Worm (Caenorhabditis elegans) whole organism, L3 larva: ENCODE results near the gene H14A12.3.

Source experiments
- R02D3.7 ChIP-seq: fragments of 150-350 bp; optimal IDR thresholded peaks from 2 replicates; lab custom pipeline; 2014; ENCODE audit warnings: missing biosample characterization, missing genetic modification characterization
- ZK546.5 ChIP-seq: sonication (generic microtip); optimal IDR thresholded peaks from 2 replicates; lab custom pipeline; 2017; ENCODE audit warnings: missing biosample characterization, missing genetic modification characterization
- aly-2 ChIP-seq: fragments of 150-350 bp; optimal IDR thresholded peaks from 2 replicates; lab custom pipeline; 2014; ENCODE audit warnings: missing biosample characterization, missing genetic modification characterization
- ama-1 ChIP-seq: fragments of 150-350 bp; optimal IDR thresholded peaks from 2 replicates; lab custom pipeline; 2018
- ceh-28 ChIP-seq: fragments of 150-350 bp; optimal IDR thresholded peaks from 2 replicates; lab custom pipeline; 2014; ENCODE audit warnings: missing biosample characterization, missing genetic modification reagents, missing genetic modification characterization
- ceh-82 ChIP-seq: fragments of 150-350 bp; optimal IDR thresholded peaks from 2 replicates; lab custom pipeline; 2014; ENCODE audit warnings: missing biosample characterization, missing genetic modification characterization
- ceh-9 ChIP-seq: sonication (generic microtip); optimal IDR thresholded peaks from 2 replicates; lab custom pipeline; 2018; ENCODE audit warnings: missing biosample characterization, missing genetic modification characterization
- daf-12 ChIP-seq: fragments of 150-350 bp; optimal IDR thresholded peaks from 2 replicates; lab custom pipeline; 2014; ENCODE audit warnings: missing biosample characterization, missing genetic modification reagents, missing genetic modification characterization
- egl-27 ChIP-seq: sonication (generic microtip); optimal IDR thresholded peaks from 4 replicates; lab custom pipeline; 2017; ENCODE audit warnings: missing biosample characterization, missing genetic modification reagents, missing genetic modification characterization
- egl-5 ChIP-seq: fragments of 150-350 bp; optimal IDR thresholded peaks from 2 replicates; lab custom pipeline; 2017; ENCODE audit warnings: missing biosample characterization, missing genetic modification reagents, missing genetic modification characterization, inconsistent platforms
- elt-1 ChIP-seq: fragments of 150-350 bp; optimal IDR thresholded peaks from 2 replicates; lab custom pipeline; 2014; ENCODE audit warnings: missing biosample characterization, missing genetic modification characterization
- elt-3 ChIP-seq, 3 experiments: fragments of 150-350 bp in 1 of 3; sonication (generic microtip) in 2 of 3; optimal IDR thresholded peaks; 2 replicates in 2 of 3; 4 replicates in 1 of 3; lab custom pipeline; 2014 to 2017; ENCODE audit warnings: missing biosample characterization in 3 of 3, missing genetic modification characterization in 3 of 3
- eor-1 ChIP-seq, 2 experiments: fragments of 150-350 bp; optimal IDR thresholded peaks; 2 replicates each; lab custom pipeline; 2014 to 2018; ENCODE audit warnings: missing biosample characterization in 2 of 2, missing genetic modification characterization in 2 of 2
- fkh-10 ChIP-seq: sonication (generic microtip); optimal IDR thresholded peaks from 2 replicates; lab custom pipeline; 2017; ENCODE audit warnings: missing biosample characterization, missing genetic modification reagents, missing genetic modification characterization
- fos-1 ChIP-seq: fragments of 150-350 bp; optimal IDR thresholded peaks from 2 replicates; lab custom pipeline; 2014; ENCODE audit warnings: missing biosample characterization, missing genetic modification characterization
- hmg-11 ChIP-seq: sonication (generic microtip); optimal IDR thresholded peaks from 2 replicates; lab custom pipeline; 2016; ENCODE audit warnings: missing genetic modification characterization, missing compliant biosample characterization
- jun-1 ChIP-seq: fragments of 150-350 bp; optimal IDR thresholded peaks from 2 replicates; lab custom pipeline; 2014; ENCODE audit warnings: missing biosample characterization, missing genetic modification reagents, missing genetic modification characterization
- lin-15B ChIP-seq: fragments of 150-350 bp; optimal IDR thresholded peaks from 2 replicates; lab custom pipeline; 2014; ENCODE audit warnings: missing biosample characterization, missing genetic modification characterization
- lin-39 ChIP-seq: fragments of 150-350 bp; optimal IDR thresholded peaks from 2 replicates; lab custom pipeline; 2018; ENCODE audit warnings: missing biosample characterization, missing genetic modification reagents, missing genetic modification characterization
- lsy-12 ChIP-seq: sonication (generic microtip); optimal IDR thresholded peaks from 2 replicates; lab custom pipeline; 2016; ENCODE audit warnings: mild to moderate bottlenecking, missing genetic modification characterization, missing compliant biosample characterization
- mdl-1 ChIP-seq: fragments of 150-350 bp; optimal IDR thresholded peaks from 2 replicates; lab custom pipeline; 2014; ENCODE audit warnings: missing biosample characterization, missing genetic modification characterization
- nfya-1 ChIP-seq: sonication (generic microtip); optimal IDR thresholded peaks from 2 replicates; lab custom pipeline; 2017; ENCODE audit warnings: missing genetic modification characterization, mild to moderate bottlenecking, missing compliant biosample characterization, antibody characterized with exemption, moderate library complexity; ENCODE audit not compliant: insufficient read depth
- nhr-11 ChIP-seq: fragments of 150-350 bp; optimal IDR thresholded peaks from 2 replicates; lab custom pipeline; 2014; ENCODE audit warnings: missing biosample characterization, missing genetic modification characterization
- nhr-12 ChIP-seq: fragments of 150-350 bp; optimal IDR thresholded peaks from 2 replicates; lab custom pipeline; 2014; ENCODE audit warnings: missing biosample characterization, missing genetic modification characterization
- nhr-23 ChIP-seq: fragments of 150-350 bp; optimal IDR thresholded peaks from 2 replicates; lab custom pipeline; 2014; ENCODE audit warnings: missing biosample characterization, missing genetic modification reagents, missing genetic modification characterization
- nhr-25 ChIP-seq: sonication (generic microtip); optimal IDR thresholded peaks from 2 replicates; lab custom pipeline; 2017; ENCODE audit warnings: missing biosample characterization, missing genetic modification characterization
- nhr-28 ChIP-seq: fragments of 150-350 bp; optimal IDR thresholded peaks from 2 replicates; lab custom pipeline; 2014; ENCODE audit warnings: missing biosample characterization, missing genetic modification characterization
- nhr-43 ChIP-seq: sonication (generic microtip); optimal IDR thresholded peaks from 2 replicates; lab custom pipeline; 2016; ENCODE audit warnings: mild to moderate bottlenecking, missing genetic modification characterization, missing compliant biosample characterization; ENCODE audit not compliant: poor library complexity, severe bottlenecking
- nhr-76 ChIP-seq: fragments of 150-350 bp; sonication (generic microtip); optimal IDR thresholded peaks from 5 replicates; lab custom pipeline; 2014; ENCODE audit warnings: missing biosample characterization, missing genetic modification characterization
- nhr-77 ChIP-seq: fragments of 150-350 bp; optimal IDR thresholded peaks from 2 replicates; lab custom pipeline; 2014; ENCODE audit warnings: missing biosample characterization, missing genetic modification characterization
- pha-4 ChIP-seq: fragments of 150-350 bp; optimal IDR thresholded peaks from 2 replicates; lab custom pipeline; 2014; ENCODE audit warnings: missing biosample characterization, missing genetic modification reagents, missing genetic modification characterization
- pqm-1 ChIP-seq: fragments of 150-350 bp; optimal IDR thresholded peaks from 2 replicates; lab custom pipeline; 2017; ENCODE audit warnings: missing biosample characterization, missing genetic modification characterization, inconsistent platforms
- sea-2 ChIP-seq: fragments of 150-350 bp; sonication (generic microtip); optimal IDR thresholded peaks from 4 replicates; lab custom pipeline; 2014; ENCODE audit warnings: missing biosample characterization, missing genetic modification reagents, missing genetic modification characterization
- skn-1 ChIP-seq: fragments of 150-350 bp; optimal IDR thresholded peaks from 2 replicates; lab custom pipeline; 2014; ENCODE audit warnings: missing biosample characterization, missing genetic modification characterization
- tbx-2 ChIP-seq: sonication (generic microtip); optimal IDR thresholded peaks from 2 replicates; lab custom pipeline; 2016; ENCODE audit warnings: mild to moderate bottlenecking, missing genetic modification characterization, missing compliant biosample characterization
- unc-39 ChIP-seq: sonication (generic microtip); optimal IDR thresholded peaks from 4 replicates; lab custom pipeline; 2017; ENCODE audit warnings: missing biosample characterization, missing genetic modification characterization
- unc-62 ChIP-seq: fragments of 150-350 bp; sonication (generic microtip); optimal IDR thresholded peaks from 4 replicates; lab custom pipeline; 2014; ENCODE audit warnings: missing biosample characterization, missing genetic modification reagents, missing genetic modification characterization
- ztf-11 ChIP-seq: fragments of 150-350 bp; optimal IDR thresholded peaks from 2 replicates; lab custom pipeline; 2014; ENCODE audit warnings: missing biosample characterization, missing genetic modification characterization
- ztf-4 ChIP-seq: fragments of 150-350 bp; optimal IDR thresholded peaks from 2 replicates; lab custom pipeline; 2014; ENCODE audit warnings: missing biosample characterization, missing genetic modification characterization

H14A12.3 gene

ce11 chrIII:7491931-7492330, 28.3 kb downstream of the H14A12.3 start:
- no peak for TF ChIP-seq nhr-76
- no peak for TF ChIP-seq R02D3.7 (tag; lab: Kevin White, UChicago)
- peak; percentile 66 for TF ChIP-seq nhr-43 (tag; lab: Kevin White, UChicago)
- no peak for TF ChIP-seq eor-1 (tag; optimal IDR thresholded peaks at IDR 0.05; lab: Kevin White, UChicago)
- no peak for TF ChIP-seq nhr-28
- peak; percentile 9 for TF ChIP-seq nfya-1 (tag; lab: Kevin White, UChicago)
- TF ChIP-seq lin-39 (tag; lab: Kevin White, UChicago) = no peak
- TF ChIP-seq daf-12 (tag; lab: Kevin White, UChicago) = no peak
- no peak for TF ChIP-seq mdl-1
- no peak for TF ChIP-seq elt-3 (tag; optimal IDR thresholded peaks at IDR 0.05; lab: Kevin White, UChicago)
- no peak for TF ChIP-seq jun-1 (tag; lab: Kevin White, UChicago)
- no peak for TF ChIP-seq lin-15B (tag; lab: Kevin White, UChicago)
- no peak for TF ChIP-seq nhr-12 (tag; lab: Kevin White, UChicago)
- no peak for TF ChIP-seq unc-62 (GFP tag; lab: Kevin White, UChicago)
- no peak for TF ChIP-seq lsy-12 (tag; lab: Kevin White, UChicago)
- no peak for TF ChIP-seq ceh-82 (tag; lab: Kevin White, UChicago)
- no peak for TF ChIP-seq nhr-23 (tag; lab: Kevin White, UChicago)
- TF ChIP-seq nhr-25 (tag; lab: Kevin White, UChicago) = peak; percentile 74
- TF ChIP-seq ztf-11 = no peak
- TF ChIP-seq egl-27 (tag; lab: Kevin White, UChicago) = no peak
- TF ChIP-seq pha-4 (tag; lab: Kevin White, UChicago) = no peak

- TF ChIP-seq unc-62 (GFP tag; lab: Kevin White, UChicago) = no peak
- TF ChIP-seq jun-1 (tag; lab: Kevin White, UChicago) = no peak
- no peak for TF ChIP-seq ztf-4 (tag; lab: Kevin White, UChicago)
- TF ChIP-seq ceh-28 (tag; lab: Kevin White, UChicago) = no peak
- TF ChIP-seq egl-5 = peak; percentile 23
- TF ChIP-seq nhr-43 (tag; lab: Kevin White, UChicago) = peak; percentile 43
- TF ChIP-seq ama-1 = peak; percentile 72
Observed at ce11 chrIII:7494850-7495314, 31.3 kb downstream of the H14A12.3 start.

- TF ChIP-seq elt-3 (tag; optimal IDR thresholded peaks at IDR 0.05; lab: Kevin White, UChicago) = no peak
- no peak for TF ChIP-seq ceh-82 (tag; lab: Kevin White, UChicago)
- TF ChIP-seq ama-1 = peak; percentile 14
Observed at ce11 chrIII:7495616-7496146, 32.1 kb downstream of the H14A12.3 start.

- TF ChIP-seq ama-1 (peak; percentile 13), fkh-10 (GFP tag; lab: Kevin White, UChicago) (no peak)
Observed at ce11 chrIII:7497782-7498266, 34.2 kb downstream of the H14A12.3 start, which contains the start of gene cgh-1. TSS of gene cgh-1 (minus strand) at chrIII:7497832.

- TF ChIP-seq R02D3.7 (tag; lab: Kevin White, UChicago) = peak; percentile 56
- TF ChIP-seq mdl-1 = peak; percentile 81
- TF ChIP-seq ceh-82 (tag; lab: Kevin White, UChicago) = no peak
- peak; percentile 57 for TF ChIP-seq nhr-43 (tag; lab: Kevin White, UChicago)
- TF ChIP-seq tbx-2 (tag; lab: Kevin White, UChicago) = peak; percentile 35
- TF ChIP-seq ztf-11 = no peak
- TF ChIP-seq ceh-28 (tag; lab: Kevin White, UChicago) = peak; percentile 67
- TF ChIP-seq fkh-10 (GFP tag; lab: Kevin White, UChicago) = peak; percentile 63
- peak; percentile 34 for TF ChIP-seq elt-1 (tag; lab: Kevin White, UChicago)
- no peak for TF ChIP-seq skn-1 (tag; lab: Kevin White, UChicago)
- TF ChIP-seq ZK546.5 (tag; lab: Kevin White, UChicago) = no peak
- peak; percentile 70 for TF ChIP-seq pha-4 (tag; lab: Kevin White, UChicago)
- peak; percentile 77 for TF ChIP-seq jun-1 (tag; lab: Kevin White, UChicago)
- peak; percentile 85 for TF ChIP-seq nhr-23 (tag; lab: Kevin White, UChicago)
- TF ChIP-seq nhr-11 (tag; lab: Kevin White, UChicago) = peak; percentile 83
- no peak for TF ChIP-seq aly-2 (tag; lab: Kevin White, UChicago)
- TF ChIP-seq lin-39 (tag; lab: Kevin White, UChicago) = peak; percentile 87
- peak; percentile 6 for TF ChIP-seq ama-1
- TF ChIP-seq egl-27 (tag; lab: Kevin White, UChicago) = peak; percentile 82
- no peak for TF ChIP-seq eor-1 (tag; optimal IDR thresholded peaks at IDR 0.05; lab: Kevin White, UChicago)
- peak; percentile 82 for TF ChIP-seq lsy-12 (tag; lab: Kevin White, UChicago)
- peak; percentile 95 for TF ChIP-seq lin-15B (tag; lab: Kevin White, UChicago)
- TF ChIP-seq pqm-1 = peak; percentile 85
- TF ChIP-seq sea-2 (GFP tag; lab: Kevin White, UChicago) = no peak
- TF ChIP-seq ceh-9 (tag; lab: Kevin White, UChicago) = no peak
- TF ChIP-seq egl-5 = peak; percentile 43
- no peak for TF ChIP-seq nhr-28
- no peak for TF ChIP-seq nhr-12 (tag; lab: Kevin White, UChicago)
- peak; percentile 68 for TF ChIP-seq hmg-11 (tag; lab: Kevin White, UChicago)
- peak; percentile 56 for TF ChIP-seq fos-1 (tag; lab: Kevin White, UChicago)
- TF ChIP-seq unc-39 = no peak
- TF ChIP-seq nhr-25 (tag; lab: Kevin White, UChicago) = peak; percentile 82
- TF ChIP-seq nfya-1 (tag; lab: Kevin White, UChicago) = peak; percentile 92
- TF ChIP-seq nhr-77 (tag; lab: Kevin White, UChicago) = no peak
- peak; percentile 9 for TF ChIP-seq unc-62 (GFP tag; lab: Kevin White, UChicago)
- no peak for TF ChIP-seq nhr-76
Observed at ce11 chrIII:7498346-7498745, 34.7 kb downstream of the H14A12.3 start.
